Fruit fly (Drosophila melanogaster) whole organism, embryonic: ENCODE results near the gene AANATL3.

Source experiments
- Atf3 ChIP-seq: fragments of 200-800 bp; sonication (Bioruptor generic); optimal IDR thresholded peaks from 3 replicates; lab custom pipeline; 2016; ENCODE audit warnings: missing biosample characterization, missing genetic modification characterization
- Bgb ChIP-seq: fragments of 200-800 bp; sonication (Bioruptor generic); IDR thresholded peaks from 2 replicates; pipeline ENCODE4 v1.3.6; 2022; ENCODE audit warnings: missing biosample characterization, missing genetic modification characterization; ENCODE audit not compliant: partially characterized antibody
- CG1233 ChIP-seq: fragments of 200-800 bp; sonication (Bioruptor generic); optimal IDR thresholded peaks from 4 replicates; lab custom pipeline; 2018; ENCODE audit warnings: missing biosample characterization, mild to moderate bottlenecking, missing genetic modification characterization
- CG12769 ChIP-seq: fragments of 200-800 bp; sonication (Bioruptor generic); optimal IDR thresholded peaks from 2 replicates; lab custom pipeline; 2019; ENCODE audit warnings: missing biosample characterization, mild to moderate bottlenecking, missing genetic modification characterization, moderate library complexity
- CG15011 ChIP-seq: fragments of 200-800 bp; sonication (Bioruptor generic); optimal IDR thresholded peaks from 3 replicates; lab custom pipeline; 2018; ENCODE audit warnings: missing biosample characterization, mild to moderate bottlenecking, missing genetic modification characterization
- CG15601 ChIP-seq: fragments of 200-800 bp; sonication (Bioruptor generic); optimal IDR thresholded peaks from 3 replicates; lab custom pipeline; 2019; ENCODE audit warnings: missing biosample characterization, mild to moderate bottlenecking, missing genetic modification characterization, moderate library complexity
- CG16813 ChIP-seq: fragments of 200-800 bp; sonication (Bioruptor generic); IDR thresholded peaks from 3 replicates; pipeline ENCODE4 v1.3.6; 2022; ENCODE audit warnings: missing biosample characterization, missing genetic modification characterization; ENCODE audit not compliant: partially characterized antibody
- CG2202 ChIP-seq: fragments of 200-800 bp; sonication (Bioruptor generic); optimal IDR thresholded peaks from 2 replicates; lab custom pipeline; 2018; ENCODE audit warnings: missing biosample characterization, mild to moderate bottlenecking, missing genetic modification characterization
- CG31365 ChIP-seq: fragments of 200-800 bp; sonication (Bioruptor generic); optimal IDR thresholded peaks from 2 replicates; lab custom pipeline; 2018; ENCODE audit warnings: missing biosample characterization, mild to moderate bottlenecking, missing genetic modification characterization
- CG3407 ChIP-seq: fragments of 200-800 bp; sonication (Bioruptor generic); optimal IDR thresholded peaks from 2 replicates; lab custom pipeline; 2018; ENCODE audit warnings: missing biosample characterization, mild to moderate bottlenecking, missing genetic modification characterization
- CG5953 ChIP-seq: fragments of 200-800 bp; sonication (Bioruptor generic); IDR thresholded peaks from 2 replicates; pipeline ENCODE4 v1.3.6; 2022; ENCODE audit warnings: missing biosample characterization, missing genetic modification characterization
- CG6654 ChIP-seq: fragments of 200-800 bp; sonication (Bioruptor generic); optimal IDR thresholded peaks from 2 replicates; lab custom pipeline; 2017; ENCODE audit warnings: missing biosample characterization, mild to moderate bottlenecking, missing genetic modification characterization
- CG6683 ChIP-seq: fragments of 200-800 bp; sonication (Bioruptor generic); optimal IDR thresholded peaks from 2 replicates; lab custom pipeline; 2017; ENCODE audit warnings: missing biosample characterization, mild to moderate bottlenecking, missing genetic modification characterization, missing genetic modification reagents
- CG6791 ChIP-seq: fragments of 200-800 bp; sonication (Bioruptor generic); IDR thresholded peaks from 3 replicates; pipeline ENCODE4 v1.3.6; 2022; ENCODE audit warnings: missing biosample characterization, missing genetic modification characterization; ENCODE audit not compliant: partially characterized antibody
- CG8765 ChIP-seq: fragments of 200-800 bp; sonication (Bioruptor generic); IDR thresholded peaks from 2 replicates; pipeline ENCODE4 v1.3.6; 2022; ENCODE audit warnings: missing biosample characterization, missing genetic modification characterization
- CG9876 ChIP-seq: fragments of 200-800 bp; sonication (Bioruptor generic); optimal IDR thresholded peaks from 2 replicates; lab custom pipeline; 2016; ENCODE audit warnings: missing biosample characterization, missing genetic modification characterization
- CTCF ChIP-seq: fragments of 200-800 bp; sonication (Bioruptor generic); optimal IDR thresholded peaks from 2 replicates; lab custom pipeline; 2017; ENCODE audit warnings: missing biosample characterization, mild to moderate bottlenecking, missing genetic modification characterization, moderate library complexity
- Deaf1 ChIP-seq: fragments of 200-800 bp; optimal IDR thresholded peaks from 3 replicates; lab custom pipeline; 2019; ENCODE audit warnings: missing biosample characterization, mild to moderate bottlenecking, missing genetic modification characterization, moderate library complexity
- Dek ChIP-seq: fragments of 200-800 bp; sonication (Bioruptor generic); optimal IDR thresholded peaks from 3 replicates; lab custom pipeline; 2019; ENCODE audit warnings: missing biosample characterization, mild to moderate bottlenecking, missing genetic modification characterization, moderate library complexity
- Drgx ChIP-seq: fragments of 200-800 bp; sonication (Bioruptor generic); IDR thresholded peaks from 2 replicates; pipeline ENCODE4 v1.3.6; 2022; ENCODE audit warnings: missing biosample characterization, missing genetic modification characterization
- E2f1 ChIP-seq: fragments of 200-800 bp; sonication (Bioruptor generic); IDR thresholded peaks from 2 replicates; pipeline ENCODE4 v1.3.6; 2022; ENCODE audit warnings: missing biosample characterization, missing genetic modification characterization
- Ets65A ChIP-seq: fragments of 200-800 bp; sonication (Bioruptor generic); peaks from one replicate; lab custom pipeline; 2016; ENCODE audit warnings: missing biosample characterization, missing genetic modification characterization
- Ets97D ChIP-seq: fragments of 200-800 bp; sonication (Bioruptor generic); optimal IDR thresholded peaks from 3 replicates; lab custom pipeline; 2016; ENCODE audit warnings: missing biosample characterization, missing genetic modification characterization
- HLH4C ChIP-seq: fragments of 200-800 bp; sonication (Bioruptor generic); IDR thresholded peaks from 3 replicates; pipeline ENCODE4 v1.3.6; 2022; ENCODE audit warnings: missing biosample characterization, missing genetic modification characterization; ENCODE audit not compliant: partially characterized antibody
- Hr39 ChIP-seq: fragments of >200 bp; optimal IDR thresholded peaks from 2 replicates; lab custom pipeline; 2017
- Jarid2 ChIP-seq: fragments of 200-800 bp; sonication (Bioruptor generic); optimal IDR thresholded peaks from 3 replicates; lab custom pipeline; 2017; ENCODE audit warnings: mild to moderate bottlenecking, missing biosample characterization, missing genetic modification reagents, missing genetic modification characterization
- Med ChIP-seq: fragments of 200-800 bp; sonication (Bioruptor generic); peaks from one replicate; lab custom pipeline; 2016; ENCODE audit warnings: missing biosample characterization, missing genetic modification characterization, mild to moderate bottlenecking, inconsistent platforms, moderate library complexity
- NFAT ChIP-seq: fragments of 200-800 bp; sonication (Bioruptor generic); IDR thresholded peaks from 2 replicates; pipeline ENCODE4 v1.3.6; 2022; ENCODE audit warnings: missing biosample characterization, missing genetic modification characterization
- Oli ChIP-seq: fragments of 200-800 bp; sonication (Bioruptor generic); optimal IDR thresholded peaks from 2 replicates; lab custom pipeline; 2018; ENCODE audit warnings: missing biosample characterization, mild to moderate bottlenecking, missing genetic modification characterization, moderate library complexity
- Opbp ChIP-seq: fragments of 200-800 bp; sonication (Bioruptor generic); IDR thresholded peaks from 3 replicates; pipeline ENCODE4 v1.3.6; 2022; ENCODE audit warnings: missing biosample characterization, missing genetic modification characterization; ENCODE audit not compliant: partially characterized antibody
- Rfx ChIP-seq: fragments of 200-800 bp; sonication (Bioruptor generic); IDR thresholded peaks from 2 replicates; pipeline ENCODE4 v1.3.6; 2022; ENCODE audit warnings: missing biosample characterization, missing genetic modification characterization
- Taf1 ChIP-seq: fragments of 200-800 bp; sonication (Bioruptor generic); IDR thresholded peaks from 2 replicates; pipeline ENCODE4 v1.3.6; 2022; ENCODE audit warnings: missing biosample characterization, missing genetic modification characterization
- al ChIP-seq: fragments of 200-800 bp; sonication (Bioruptor generic); IDR thresholded peaks from 2 replicates; pipeline ENCODE4 v1.3.6; 2022; ENCODE audit warnings: missing biosample characterization, missing genetic modification characterization
- amos ChIP-seq: fragments of 200-800 bp; sonication (Bioruptor generic); IDR thresholded peaks from 2 replicates; pipeline ENCODE4 v1.3.6; 2022; ENCODE audit warnings: missing biosample characterization, missing genetic modification characterization; ENCODE audit not compliant: partially characterized antibody
- ap ChIP-seq: fragments of 200-800 bp; sonication (Bioruptor generic); IDR thresholded peaks from 2 replicates; pipeline ENCODE4 v1.3.6; 2022; ENCODE audit warnings: missing biosample characterization, missing genetic modification characterization
- bsh ChIP-seq, 2 experiments: fragments of 200-800 bp; sonication (Bioruptor generic); optimal IDR thresholded peaks; 2 replicates each; lab custom pipeline; 2017 to 2018; ENCODE audit warnings: mild to moderate bottlenecking in 2 of 2, missing biosample characterization in 2 of 2, missing genetic modification characterization in 2 of 2, moderate library complexity in 1 of 2
- cwo ChIP-seq: fragments of 200-800 bp; sonication (Bioruptor generic); optimal IDR thresholded peaks from 3 replicates; lab custom pipeline; 2017; ENCODE audit warnings: missing biosample characterization, missing genetic modification characterization, mild to moderate bottlenecking, moderate library complexity, missing genetic modification reagents
- dimm ChIP-seq: fragments of 200-800 bp; sonication (Bioruptor generic); IDR thresholded peaks from 2 replicates; pipeline ENCODE4 v1.3.6; 2022; ENCODE audit warnings: missing biosample characterization, missing genetic modification characterization
- en ChIP-seq: fragments of 200-800 bp; sonication (Bioruptor generic); optimal IDR thresholded peaks from 2 replicates; lab custom pipeline; 2016; ENCODE audit warnings: missing biosample characterization, missing genetic modification characterization
- gfzf ChIP-seq: fragments of 200-800 bp; sonication (Bioruptor generic); optimal IDR thresholded peaks from 2 replicates; lab custom pipeline; 2016; ENCODE audit warnings: missing biosample characterization, mild to moderate bottlenecking, missing genetic modification characterization, moderate library complexity
- gsb ChIP-seq: fragments of 200-800 bp; sonication (Bioruptor generic); IDR thresholded peaks from 2 replicates; pipeline ENCODE4 v1.3.6; 2022; ENCODE audit warnings: missing biosample characterization, missing genetic modification characterization
- gt ChIP-seq: fragments of 200-800 bp; sonication (Bioruptor generic); IDR thresholded peaks from 2 replicates; pipeline ENCODE4 v1.3.6; 2022; ENCODE audit warnings: missing biosample characterization, missing genetic modification characterization
- jumu ChIP-seq: fragments of 200-800 bp; sonication (Bioruptor generic); optimal IDR thresholded peaks from 3 replicates; lab custom pipeline; 2016; ENCODE audit warnings: missing biosample characterization, missing genetic modification characterization
- nau ChIP-seq: fragments of 200-800 bp; sonication (Bioruptor generic); optimal IDR thresholded peaks from 3 replicates; lab custom pipeline; 2017; ENCODE audit warnings: missing biosample characterization, mild to moderate bottlenecking, missing genetic modification characterization, missing genetic modification reagents
- run ChIP-seq: fragments of 200-800 bp; sonication (Bioruptor generic); optimal IDR thresholded peaks from 3 replicates; lab custom pipeline; 2018; ENCODE audit warnings: missing biosample characterization, mild to moderate bottlenecking, missing genetic modification characterization
- so ChIP-seq: fragments of 200-800 bp; sonication (Bioruptor generic); IDR thresholded peaks from 3 replicates; pipeline ENCODE4 v1.3.6; 2022; ENCODE audit warnings: missing biosample characterization, missing genetic modification characterization
- ssp ChIP-seq: fragments of 200-800 bp; sonication (Bioruptor generic); IDR thresholded peaks from 2 replicates; pipeline ENCODE4 v1.3.6; 2022; ENCODE audit warnings: missing biosample characterization, missing genetic modification characterization
- unpg ChIP-seq: fragments of 200-800 bp; sonication (Bioruptor generic); optimal IDR thresholded peaks from 3 replicates; lab custom pipeline; 2018; ENCODE audit warnings: missing biosample characterization, mild to moderate bottlenecking, missing genetic modification characterization, moderate library complexity

The AANATL3 gene

DNA sequence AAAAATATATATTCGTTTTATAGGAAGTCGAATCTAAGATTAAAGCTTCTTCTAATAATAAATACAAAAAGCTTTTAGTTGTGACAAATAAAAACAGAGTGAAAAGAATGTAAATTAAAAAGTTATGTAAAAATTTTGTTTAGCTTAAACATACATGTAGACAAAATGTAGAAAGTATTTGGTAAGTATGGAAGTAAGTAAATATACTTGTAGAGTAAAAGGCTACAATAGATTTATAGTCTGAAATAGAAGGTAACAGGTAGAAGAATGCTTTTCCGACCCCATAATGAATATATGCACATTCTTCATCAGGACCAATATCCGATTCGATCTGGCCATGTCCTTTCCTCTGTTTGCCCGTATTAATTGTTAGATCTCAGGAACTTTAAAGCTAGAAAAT is 1.3 kb downstream of the AANATL3 start:
- TF ChIP-seq CG15601 (tag; lab: Kevin White, UChicago) (peak; percentile 78), amos (GFP tag; lab: Robert Waterston, UW) (peak; percentile 46; the same call in 1 of the 2 replicates), CG16813 (GFP tag; lab: Robert Waterston, UW) (peak; percentile 38; the same call in 1 of the 3 replicates), gt (GFP tag; lab: Robert Waterston, UW) (no peak), al (GFP tag; lab: Robert Waterston, UW) (no peak), en (GFP tag; lab: Kevin White, UChicago) (no peak), CG3407 (no peak), CG31365 (tag; lab: Kevin White, UChicago) (no peak), Bgb (GFP tag; lab: Robert Waterston, UW) (peak; percentile 60; the same call in 1 of the 2 replicates), Hr39 (lab: Kevin White, UChicago) (no peak), E2f1 (no peak), CTCF (GFP tag; lab: Kevin White, UChicago) (peak; percentile 60)

DNA sequence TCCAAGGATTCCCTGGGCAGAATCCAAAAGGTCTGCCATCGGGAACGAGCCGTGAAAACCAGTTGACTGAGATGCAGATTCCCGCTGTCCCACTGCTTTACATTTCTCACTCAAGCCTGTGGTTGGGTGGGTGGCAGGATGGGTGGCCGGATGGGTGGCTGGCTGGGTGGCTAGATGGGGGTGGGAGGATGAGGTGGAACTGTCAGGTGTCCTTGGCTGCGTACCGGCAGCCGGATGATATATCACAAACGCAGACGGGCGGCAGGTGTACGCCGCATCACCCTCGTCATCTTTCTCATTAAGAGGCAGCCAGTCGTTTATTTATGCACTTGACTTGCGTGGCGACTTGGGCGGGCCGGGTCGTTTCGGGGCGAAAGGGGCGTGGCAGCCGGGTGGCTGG is 5.5 kb downstream of the AANATL3 start:
- peak; percentile 10 for TF ChIP-seq Med
- no peak for TF ChIP-seq dimm (GFP tag; lab: Robert Waterston, UW)
- TF ChIP-seq CG6654 (GFP tag; lab: Kevin White, UChicago): no peak
- TF ChIP-seq so (GFP tag; lab: Robert Waterston, UW): no peak
- TF ChIP-seq Atf3 (GFP tag; lab: Kevin White, UChicago): no peak
- TF ChIP-seq Deaf1 (tag; lab: Kevin White, UChicago): no peak
- no peak for TF ChIP-seq Oli

dm6 chr2L:20017055-20017454 is 8.6 kb downstream of the AANATL3 start, which contains the start of gene CG43861:
Gene CG43861, minus strand, starts transcription at chr2L:20017282.
- 0 out of 2 replicates have a peak, but pooled peaks have one; percentile 17 for TF ChIP-seq Rfx
- 0 out of 3 replicates have a peak, but pooled peaks have one; percentile 32 for TF ChIP-seq CG6791 (GFP tag; lab: Robert Waterston, UW)
- no peak for TF ChIP-seq CG6683 (GFP tag; lab: Kevin White, UChicago)
- no peak for TF ChIP-seq nau (GFP tag; lab: Kevin White, UChicago)
- TF ChIP-seq Jarid2 (GFP tag; lab: Kevin White, UChicago): peak; percentile 86
- TF ChIP-seq ap: no peak
- no peak for TF ChIP-seq CG2202 (tag; lab: Kevin White, UChicago)
- no peak for TF ChIP-seq Bgb (GFP tag; lab: Robert Waterston, UW)
- no peak for TF ChIP-seq Dek (tag; lab: Kevin White, UChicago)
- peak; percentile 29 for TF ChIP-seq Drgx (GFP tag; lab: Robert Waterston, UW)
- no peak for TF ChIP-seq ssp (GFP tag; lab: Robert Waterston, UW)
- TF ChIP-seq cwo: no peak
- no peak for TF ChIP-seq en (GFP tag; lab: Kevin White, UChicago)
- no peak for TF ChIP-seq run (tag; lab: Kevin White, UChicago)
- peak; percentile 22; the same call in 1 of the 2 replicates for TF ChIP-seq NFAT
- no peak for TF ChIP-seq gsb (GFP tag; lab: Robert Waterston, UW)
- TF ChIP-seq bsh (GFP tag; optimal IDR thresholded peaks at IDR 0.05; lab: Kevin White, UChicago): no peak
- TF ChIP-seq Ets97D: no peak
- TF ChIP-seq CG9876 (GFP tag; lab: Kevin White, UChicago): no peak
- peak; percentile 9 for TF ChIP-seq unpg (GFP tag; lab: Kevin White, UChicago)
- TF ChIP-seq CG12769 (tag; lab: Kevin White, UChicago): no peak
- no peak for TF ChIP-seq CG1233 (GFP tag; lab: Kevin White, UChicago)
- TF ChIP-seq Ets65A (GFP tag; lab: Kevin White, UChicago): peak; percentile 25
- TF ChIP-seq CG15011 (GFP tag; lab: Kevin White, UChicago): no peak
- TF ChIP-seq Taf1 (GFP tag; lab: Robert Waterston, UW): no peak
- TF ChIP-seq Opbp (GFP tag; lab: Robert Waterston, UW): no peak; the same call in 2 of the 3 replicates
- no peak for TF ChIP-seq HLH4C (GFP tag; lab: Robert Waterston, UW)
- TF ChIP-seq CG8765 (GFP tag; lab: Robert Waterston, UW): no peak
- TF ChIP-seq jumu: no peak
- TF ChIP-seq Med: peak; percentile 10
- 0 out of 2 replicates have a peak, but pooled peaks have one; percentile 8 for TF ChIP-seq CG5953 (GFP tag; lab: Robert Waterston, UW)
- TF ChIP-seq gfzf (GFP tag; lab: Kevin White, UChicago): no peak
